Fruit fly (Drosophila melanogaster): ENCODE results near the gene CG11815.

Gene CG11815

DNA sequence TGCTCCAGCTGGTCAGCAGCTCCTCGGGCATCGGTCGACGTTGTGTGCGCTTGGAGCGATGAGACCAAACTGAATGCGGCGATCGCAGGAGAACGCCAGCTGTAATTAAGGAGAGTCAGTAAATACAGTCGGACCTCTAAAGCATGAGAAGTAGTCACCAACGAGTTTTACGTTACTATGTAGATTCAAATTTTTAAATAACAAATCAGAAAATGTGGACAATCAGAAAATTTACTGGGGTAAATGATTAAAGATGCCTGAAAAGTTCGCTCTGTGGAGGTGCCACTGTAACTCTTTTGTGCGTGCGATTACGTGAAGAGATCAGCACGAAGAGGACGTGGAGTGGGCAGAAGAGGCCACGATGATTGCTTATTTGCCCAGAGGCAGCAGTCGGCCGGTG lies 8.0 kb downstream of the CG11815 start, which contains the start of gene SCOT (continued):
- TF ChIP-seq HmgZ (tag; optimal IDR thresholded peaks at IDR 0.05) (peak; percentile 42), Drgx (GFP tag; IDR thresholded peaks at IDR 0.05) (peak; percentile 98), Neu2 (GFP tag; optimal IDR thresholded peaks at IDR 0.05; ENCODE audit: borderline replicate concordance) (no peak), ranshi (GFP tag; IDR thresholded peaks at IDR 0.05) (peak; percentile 68; the same call in 1 of the 2 replicates), Ptx1 (GFP tag; IDR thresholded peaks at IDR 0.05) (peak; percentile 90), CG11456 (GFP tag; IDR thresholded peaks at IDR 0.05) (peak; percentile 77), CG11398 (GFP tag; optimal IDR thresholded peaks at IDR 0.05) (peak; percentile 73), jing (GFP tag; optimal IDR thresholded peaks at IDR 0.05) (peak; percentile 57), Oaz (GFP tag; IDR thresholded peaks at IDR 0.05) (peak; percentile 58), fd3F (GFP tag; optimal IDR thresholded peaks at IDR 0.05) (peak; percentile 51), CG2889 (GFP tag; IDR thresholded peaks at IDR 0.05) (peak; percentile 50; the same call in 1 of the 3 replicates), stwl (tag; optimal IDR thresholded peaks at IDR 0.05) (no peak), Lpt (GFP tag; optimal IDR thresholded peaks at IDR 0.05) (no peak), ap (GFP tag; IDR thresholded peaks at IDR 0.05) (peak; percentile 71), salm (tag; optimal IDR thresholded peaks at IDR 0.05) (peak; percentile 45), CG9215 (GFP tag; IDR thresholded peaks at IDR 0.05) (peak; percentile 57), CG14050 (GFP tag; IDR thresholded peaks at IDR 0.05) (peak; percentile 75), peb (GFP tag; IDR thresholded peaks at IDR 0.05) (peak; percentile 45), CG32532 (GFP tag; IDR thresholded peaks at IDR 0.05) (peak; percentile 72), org-1 (GFP tag; optimal IDR thresholded peaks at IDR 0.05) (peak; percentile 41), nom (GFP tag; optimal IDR thresholded peaks at IDR 0.05) (peak; percentile 81), ara (GFP tag; IDR thresholded peaks at IDR 0.05) (peak; percentile 73), CG3281 (GFP tag; optimal IDR thresholded peaks at IDR 0.05) (no peak), aop (GFP tag; IDR thresholded peaks at IDR 0.05) (0 out of 2 replicates have a peak, but pooled peaks have one; percentile 15), CG12236 (GFP tag; optimal IDR thresholded peaks at IDR 0.05) (peak; percentile 54), CG7357 (GFP tag; IDR thresholded peaks at IDR 0.05) (peak; percentile 68; the same call in 2 of the 3 replicates)

DNA sequence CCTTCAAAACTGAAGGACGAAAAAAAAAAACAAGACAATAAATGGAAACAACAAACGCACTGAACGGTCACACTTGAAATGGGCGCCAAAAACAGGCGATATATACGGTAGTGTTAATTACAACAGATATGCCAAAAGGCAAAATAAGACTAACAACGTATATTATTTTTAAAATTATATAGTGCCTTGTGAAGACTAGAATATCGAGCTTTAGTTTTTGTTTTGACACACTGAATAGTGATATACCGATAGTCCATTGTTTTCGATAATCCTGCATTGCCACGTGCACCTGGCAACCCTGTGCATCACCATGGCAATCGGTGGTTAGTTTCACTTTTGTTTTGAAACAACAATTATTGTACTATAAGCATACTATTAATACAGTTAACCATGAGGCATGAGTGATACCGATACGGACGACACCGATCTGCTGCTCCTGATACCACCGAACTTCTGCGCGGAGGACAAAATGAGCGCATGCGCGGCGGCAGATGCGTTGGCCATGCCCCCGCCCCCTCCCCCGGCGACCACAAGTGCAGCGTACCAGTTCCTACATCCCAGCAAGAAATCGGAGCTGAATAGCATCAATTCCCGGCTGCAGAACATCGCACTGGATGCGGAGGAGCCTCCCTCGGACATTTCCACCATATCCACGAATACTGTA lies 23.4 kb downstream of the CG11815 start, which contains the start of the genes mu2 and Cnb:
mu2 (minus strand) TSS at position 13 of the 664 bp plus-strand sequence.
Cnb (plus strand) TSS at position 103 of the 664 bp plus-strand sequence.
- TF ChIP-seq CG34422 (GFP tag; IDR thresholded peaks at IDR 0.05) (peak; percentile 40; the same call in 1 of the 3 replicates), CG6272 (GFP tag; IDR thresholded peaks at IDR 0.05) (no peak), Oaz (GFP tag; IDR thresholded peaks at IDR 0.05) (no peak), Doc2 (GFP tag; IDR thresholded peaks at IDR 0.05) (no peak), HmgD (GFP tag; optimal IDR thresholded peaks at IDR 0.05) (no peak), her (GFP tag; optimal IDR thresholded peaks at IDR 0.05) (no peak), pros (GFP tag; optimal IDR thresholded peaks at IDR 0.05) (no peak), Tbp (GFP tag; optimal IDR thresholded peaks at IDR 0.05) (no peak), CG10147 (GFP tag; optimal IDR thresholded peaks at IDR 0.05) (no peak), Hsf (GFP tag; optimal IDR thresholded peaks at IDR 0.05) (peak; percentile 22), CG32772 (GFP tag; IDR thresholded peaks at IDR 0.05) (peak; percentile 11; the same call in 1 of the 2 replicates), CG13775 (GFP tag; optimal IDR thresholded peaks at IDR 0.05) (peak; percentile 35), CG4617 (GFP tag; optimal IDR thresholded peaks at IDR 0.05; ENCODE audit: borderline replicate concordance) (peak; percentile 67), YL-1 (GFP tag; optimal IDR thresholded peaks at IDR 0.05) (peak; percentile 68), CG7357 (GFP tag; IDR thresholded peaks at IDR 0.05) (no peak), CG30403 (GFP tag; optimal IDR thresholded peaks at IDR 0.05) (no peak), eve (GFP tag; optimal IDR thresholded peaks at IDR 0.05) (no peak), CG8944 (GFP tag; optimal IDR thresholded peaks at IDR 0.05) (peak; percentile 4), ro (GFP tag; IDR thresholded peaks at IDR 0.05) (no peak), H15 (GFP tag; IDR thresholded peaks at IDR 0.05) (no peak), CG14050 (GFP tag; IDR thresholded peaks at IDR 0.05) (no peak), CG34224 (GFP tag; IDR thresholded peaks at IDR 0.05; ENCODE audit: partially characterized antibody) (peak; percentile 89), CG14441 (GFP tag; IDR thresholded peaks at IDR 0.05) (0 out of 2 replicates have a peak, but pooled peaks have one; percentile 18), Side (GFP tag; optimal IDR thresholded peaks at IDR 0.05) (no peak), CG1602 (GFP tag; optimal IDR thresholded peaks at IDR 0.05) (no peak), CG16863 (GFP tag; optimal IDR thresholded peaks at IDR 0.05) (no peak), CG6791 (GFP tag; IDR thresholded peaks at IDR 0.05; ENCODE audit: partially characterized antibody) (peak; percentile 60), MTF-1 (GFP tag; optimal IDR thresholded peaks at IDR 0.05; ENCODE audit: borderline replicate concordance) (no peak)
